Worm (Caenorhabditis elegans) whole organism, L1 larva: ENCODE data around the gene C50C3.1.

ENCODE experiments used
- C16A3.4 ChIP-seq: fragments of 150-350 bp; optimal IDR thresholded peaks from 2 replicates; lab custom pipeline; 2014; ENCODE audit warnings: missing biosample characterization, missing genetic modification characterization
- ceh-8 ChIP-seq: fragments of 200-800 bp; sonication (Bioruptor generic); optimal IDR thresholded peaks from 2 replicates; lab custom pipeline; 2018; ENCODE audit warnings: mild to moderate bottlenecking, missing genetic modification characterization, moderate library complexity, missing compliant biosample characterization
- dpl-1 ChIP-seq, 3 experiments: fragments of 150-350 bp in 2 of 3; sonication (generic microtip) in 1 of 3; optimal IDR thresholded peaks; 2 replicates each; lab custom pipeline; 2014 to 2017; ENCODE audit warnings: missing biosample characterization in 3 of 3, missing genetic modification characterization in 3 of 3, missing genetic modification reagents in 3 of 3
- dsc-1 ChIP-seq: sonication (generic microtip); optimal IDR thresholded peaks from 2 replicates; lab custom pipeline; 2016; ENCODE audit warnings: mild to moderate bottlenecking, missing genetic modification characterization, missing compliant biosample characterization
- efl-1 ChIP-seq, 4 experiments: fragments of 150-350 bp; optimal IDR thresholded peaks in 3 of 4; peaks in 1 of 4; 1 replicate in 1 of 4; 2 replicates in 3 of 4; lab custom pipeline; 2014; ENCODE audit warnings: missing biosample characterization in 2 of 4, missing genetic modification characterization in 2 of 4, missing genetic modification reagents in 2 of 4
- egl-13 ChIP-seq: sonication (generic microtip); optimal IDR thresholded peaks from 2 replicates; lab custom pipeline; 2016; ENCODE audit warnings: missing genotype, missing genetic modification reagents, missing genetic modification characterization, missing compliant biosample characterization
- elt-2 ChIP-seq: sonication (generic microtip); optimal IDR thresholded peaks from 2 replicates; lab custom pipeline; 2016; ENCODE audit warnings: missing genetic modification characterization, mild to moderate bottlenecking, inconsistent platforms, missing compliant biosample characterization, missing genetic modification reagents
- ets-5 ChIP-seq: fragments of 200-800 bp; sonication (Bioruptor generic); IDR thresholded peaks from 2 replicates; pipeline ENCODE4 v1.3.6; 2022; ENCODE audit warnings: missing genetic modification characterization, missing compliant biosample characterization
- fkh-4 ChIP-seq: sonication (generic microtip); optimal IDR thresholded peaks from 2 replicates; lab custom pipeline; 2016; ENCODE audit warnings: missing compliant biosample characterization, missing genetic modification characterization, borderline replicate concordance
- hlh-4 ChIP-seq: sonication (generic microtip); optimal IDR thresholded peaks from 2 replicates; lab custom pipeline; 2016; ENCODE audit warnings: mild to moderate bottlenecking, missing genetic modification characterization, missing compliant biosample characterization
- irx-1 ChIP-seq: sonication (generic microtip); optimal IDR thresholded peaks from 2 replicates; lab custom pipeline; 2016; ENCODE audit warnings: missing genetic modification characterization, missing compliant biosample characterization
- isw-1 ChIP-seq: fragments of 200-800 bp; sonication (Bioruptor generic); IDR thresholded peaks from 2 replicates; pipeline ENCODE4 v1.3.6; 2022; ENCODE audit warnings: missing genetic modification characterization, missing compliant biosample characterization
- lin-14 ChIP-seq: fragments of 200-800 bp; sonication (Bioruptor generic); optimal IDR thresholded peaks from 2 replicates; lab custom pipeline; 2018; ENCODE audit warnings: mild to moderate bottlenecking, missing genetic modification characterization, moderate library complexity, missing compliant biosample characterization
- lin-15B ChIP-seq: fragments of 150-350 bp; sonication (generic microtip); optimal IDR thresholded peaks from 3 replicates; lab custom pipeline; 2014; ENCODE audit warnings: missing biosample characterization, missing genetic modification characterization
- lir-3 ChIP-seq: sonication (generic microtip); optimal IDR thresholded peaks from 2 replicates; lab custom pipeline; 2016; ENCODE audit warnings: mild to moderate bottlenecking, missing genetic modification characterization, moderate library complexity, missing compliant biosample characterization; ENCODE audit not compliant: poor library complexity
- lsy-2 ChIP-seq, 2 experiments: fragments of 150-350 bp; optimal IDR thresholded peaks; 2 replicates each; lab custom pipeline; 2014; ENCODE audit warnings: missing biosample characterization in 2 of 2, missing genetic modification characterization in 2 of 2
- mab-9 ChIP-seq: fragments of 200-800 bp; sonication (Bioruptor generic); IDR thresholded peaks from 2 replicates; pipeline ENCODE4 v1.3.6; 2022; ENCODE audit warnings: missing genetic modification reagents, missing genetic modification characterization, missing compliant biosample characterization
- mdl-1 ChIP-seq, 2 experiments: fragments of 150-350 bp; optimal IDR thresholded peaks; 2 replicates each; lab custom pipeline; 2014 to 2017; ENCODE audit warnings: missing biosample characterization in 2 of 2, missing genetic modification characterization in 2 of 2, inconsistent platforms in 1 of 2
- mep-1 ChIP-seq: fragments of 150-350 bp; optimal IDR thresholded peaks from 2 replicates; lab custom pipeline; 2014; ENCODE audit warnings: missing biosample characterization, missing genetic modification characterization
- nhr-11 ChIP-seq: fragments of 150-350 bp; optimal IDR thresholded peaks from 2 replicates; lab custom pipeline; 2014; ENCODE audit warnings: missing biosample characterization, missing genetic modification characterization
- nhr-12 ChIP-seq: sonication (generic microtip); optimal IDR thresholded peaks from 2 replicates; lab custom pipeline; 2017; ENCODE audit warnings: missing biosample characterization, missing genetic modification characterization
- nhr-77 ChIP-seq: fragments of 150-350 bp; optimal IDR thresholded peaks from 2 replicates; lab custom pipeline; 2014; ENCODE audit warnings: missing biosample characterization, missing genetic modification characterization
- snu-23 ChIP-seq: sonication (generic microtip); optimal IDR thresholded peaks from 2 replicates; lab custom pipeline; 2016; ENCODE audit warnings: missing genetic modification characterization, missing compliant biosample characterization
- sup-37 ChIP-seq: fragments of 200-800 bp; sonication (Bioruptor generic); optimal IDR thresholded peaks from 2 replicates; lab custom pipeline; 2018; ENCODE audit warnings: mild to moderate bottlenecking, missing genetic modification characterization, missing compliant biosample characterization
- tbx-2 ChIP-seq: sonication (generic microtip); optimal IDR thresholded peaks from 2 replicates; lab custom pipeline; 2016; ENCODE audit warnings: missing genetic modification characterization, missing compliant biosample characterization
- unc-130 ChIP-seq: fragments of 150-350 bp; optimal IDR thresholded peaks from 2 replicates; lab custom pipeline; 2017; ENCODE audit warnings: missing biosample characterization, missing genetic modification characterization, inconsistent platforms
- unc-86 ChIP-seq: sonication (generic microtip); optimal IDR thresholded peaks from 2 replicates; lab custom pipeline; 2016; ENCODE audit warnings: missing genetic modification characterization, missing compliant biosample characterization
- vab-15 ChIP-seq: sonication (generic microtip); optimal IDR thresholded peaks from 2 replicates; lab custom pipeline; 2017; ENCODE audit warnings: missing genotype, mild to moderate bottlenecking, missing genetic modification characterization, missing compliant biosample characterization
- ztf-11 ChIP-seq, 2 experiments: sonication (generic microtip); optimal IDR thresholded peaks; 2 replicates each; lab custom pipeline; 2016 to 2017; ENCODE audit warnings: missing genetic modification characterization in 2 of 2, missing biosample characterization in 1 of 2, missing compliant biosample characterization in 1 of 2
- ztf-4 ChIP-seq: fragments of 150-350 bp; optimal IDR thresholded peaks from 2 replicates; lab custom pipeline; 2014; ENCODE audit warnings: missing biosample characterization, missing genetic modification characterization

The C50C3.1 gene

ce11 chrIII:8211562-8211961 lies 19.8 kb downstream of the C50C3.1 start:
- TF ChIP-seq lsy-2 (tag; optimal IDR thresholded peaks at IDR 0.05; lab: Kevin White, UChicago) (peak in 1 of 2 experiments; percentile 61), lir-3 (tag; lab: Kevin White, UChicago) (no peak), ets-5 (no peak), unc-86 (tag; lab: Kevin White, UChicago) (peak; percentile 97), C16A3.4 (no peak), irx-1 (tag; lab: Kevin White, UChicago) (no peak), egl-13 (tag; lab: Kevin White, UChicago) (peak; percentile 36), lin-14 (GFP tag; lab: Kevin White, UChicago) (peak; percentile 41), unc-130 (tag; lab: Kevin White, UChicago) (no peak), isw-1 (no peak), snu-23 (GFP tag; lab: Kevin White, UChicago) (no peak)
- TF ChIP-seq, all 84 proteins: peak for 4

ce11 chrIII:8216224-8216623 lies 24.4 kb downstream of the C50C3.1 start, which contains the start of gene unc-86:
TSS of gene unc-86 (minus strand) at chrIII:8216336.
- TF ChIP-seq nhr-12 (tag; lab: Kevin White, UChicago) (no peak), unc-86 (tag; lab: Kevin White, UChicago) (peak; percentile 86), lin-14 (GFP tag; lab: Kevin White, UChicago) (peak; percentile 4), lsy-2 (tag; optimal IDR thresholded peaks at IDR 0.05; lab: Kevin White, UChicago) (peak in 1 of 2 experiments; percentile 31)

ce11 chrIII:8217919-8218318 lies 26.1 kb downstream of the C50C3.1 start, which contains the start of gene C30A5.16:
TSS of gene C30A5.16 (plus strand) at chrIII:8218219.
- no peak for TF ChIP-seq lin-14 (GFP tag; lab: Kevin White, UChicago)
- no peak for TF ChIP-seq mep-1 (tag; lab: Kevin White, UChicago)
- no peak for TF ChIP-seq efl-1 (optimal IDR thresholded peaks at IDR 0.05; lab: Kevin White, UChicago)
- TF ChIP-seq efl-1 (GFP tag; optimal IDR thresholded peaks at IDR 0.05 in 1 of 2; lab: Kevin White, UChicago), result peak in 1 of 2 experiments; percentile 34
- TF ChIP-seq dsc-1 (tag; lab: Kevin White, UChicago), result peak; percentile 11

- TF ChIP-seq snu-23 (GFP tag; lab: Kevin White, UChicago) (no peak), ceh-8 (GFP tag; lab: Kevin White, UChicago) (no peak), hlh-4 (tag; lab: Kevin White, UChicago) (no peak), unc-86 (tag; lab: Kevin White, UChicago) (peak; percentile 79), sup-37 (no peak), elt-2 (tag; lab: Kevin White, UChicago) (no peak), nhr-11 (tag; lab: Kevin White, UChicago) (no peak), fkh-4 (tag; lab: Kevin White, UChicago) (no peak), tbx-2 (tag; lab: Kevin White, UChicago) (peak; percentile 6), isw-1 (no peak), lin-15B (no peak), ztf-4 (no peak), mab-9 (GFP tag; lab: Robert Waterston, UW) (no peak), ztf-11 (tag; optimal IDR thresholded peaks at IDR 0.05; lab: Kevin White, UChicago) (peak in 1 of 2 experiments; percentile 57), vab-15 (no peak), nhr-77 (tag; lab: Kevin White, UChicago) (no peak)
Measured at ce11 chrIII:8220081-8220480, 28.3 kb downstream of the C50C3.1 start.

ce11 chrIII:8224769-8225168 lies 33.0 kb downstream of the C50C3.1 start, which contains the start of gene mob-4:
TSS of gene mob-4 (plus strand) at chrIII:8225097.
- TF ChIP-seq mdl-1 (tag; optimal IDR thresholded peaks at IDR 0.05; lab: Kevin White, UChicago) (no peak), dpl-1 (GFP tag; optimal IDR thresholded peaks at IDR 0.05; lab: Kevin White, UChicago) (peak in 1 of 3 experiments; percentile 33), efl-1 (optimal IDR thresholded peaks at IDR 0.05; lab: Kevin White, UChicago) (peak in 1 of 2 experiments; percentile 17), efl-1 (GFP tag; optimal IDR thresholded peaks at IDR 0.05 in 1 of 2; lab: Kevin White, UChicago) (peak; percentile 25 to 62), snu-23 (GFP tag; lab: Kevin White, UChicago) (peak; percentile 6), lsy-2 (tag; optimal IDR thresholded peaks at IDR 0.05; lab: Kevin White, UChicago) (peak in 1 of 2 experiments; percentile 26)
- TF ChIP-seq, all 84 proteins: peak for 4
